Worm (Caenorhabditis elegans) whole organism, L4 larva: ENCODE measurements around the gene C45G7.4.
A peak's percentile ranks its signal among the peaks of the same experiment; 100 is the strongest.

ENCODE experiments used
- aha-1 ChIP-seq: fragments of 150-350 bp; peaks from one replicate; lab custom pipeline; 2014; ENCODE audit warnings: missing biosample characterization, missing genetic modification characterization
- aly-2 ChIP-seq: sonication (generic microtip); optimal IDR thresholded peaks from 2 replicates; lab custom pipeline; 2018; ENCODE audit warnings: missing biosample characterization, missing genetic modification characterization
- attf-4 ChIP-seq: sonication (generic microtip); optimal IDR thresholded peaks from 3 replicates; lab custom pipeline; 2017; ENCODE audit warnings: missing biosample characterization, missing genetic modification characterization
- ceh-62 ChIP-seq: sonication (generic microtip); optimal IDR thresholded peaks from 2 replicates; lab custom pipeline; 2017; ENCODE audit warnings: missing biosample characterization, missing genetic modification characterization
- ces-1 ChIP-seq: fragments of 150-350 bp; sonication (generic microtip); optimal IDR thresholded peaks from 4 replicates; lab custom pipeline; 2014; ENCODE audit warnings: missing biosample characterization, missing genetic modification reagents, missing genetic modification characterization
- daf-12 ChIP-seq: fragments of 150-350 bp; optimal IDR thresholded peaks from 2 replicates; lab custom pipeline; 2014; ENCODE audit warnings: missing biosample characterization, missing genetic modification reagents, missing genetic modification characterization
- daf-19 ChIP-seq: fragments of 200-800 bp; sonication (Bioruptor generic); conservative IDR thresholded peaks from 2 replicates; pipeline ENCODE4 v1.3.6; 2022; ENCODE audit warnings: missing genetic modification characterization, missing compliant biosample characterization
- dmd-9 ChIP-seq: fragments of 200-800 bp; sonication (Bioruptor generic); IDR thresholded peaks from 2 replicates; pipeline ENCODE4 v1.3.6; 2022; ENCODE audit warnings: missing genetic modification reagents, missing genetic modification characterization, missing compliant biosample characterization
- duxl-1 ChIP-seq: sonication (generic microtip); optimal IDR thresholded peaks from 2 replicates; lab custom pipeline; 2016; ENCODE audit warnings: mild to moderate bottlenecking, missing genetic modification characterization, moderate library complexity, missing compliant biosample characterization; ENCODE audit not compliant: poor library complexity
- egl-43 ChIP-seq: fragments of 200-800 bp; sonication (Bioruptor generic); IDR thresholded peaks from 2 replicates; pipeline ENCODE4 v1.3.6; 2022; ENCODE audit warnings: missing genetic modification reagents, missing genetic modification characterization, missing compliant biosample characterization
- fkh-10 ChIP-seq: fragments of 150-350 bp; optimal IDR thresholded peaks from 2 replicates; lab custom pipeline; 2014; ENCODE audit warnings: missing biosample characterization, missing genetic modification reagents, missing genetic modification characterization
- hlh-30 ChIP-seq: sonication (generic microtip); optimal IDR thresholded peaks from 2 replicates; lab custom pipeline; 2017; ENCODE audit warnings: antibody characterized with exemption, mild to moderate bottlenecking, missing genetic modification characterization, missing compliant biosample characterization; ENCODE audit not compliant: insufficient read depth
- hmg-1.1 ChIP-seq: fragments of 200-800 bp; sonication (Bioruptor generic); IDR thresholded peaks from 2 replicates; pipeline ENCODE4 v1.3.6; 2022; ENCODE audit warnings: missing genetic modification reagents, missing genetic modification characterization, missing compliant biosample characterization
- jun-1 ChIP-seq: fragments of 150-350 bp; optimal IDR thresholded peaks from 2 replicates; lab custom pipeline; 2014; ENCODE audit warnings: missing biosample characterization, missing genetic modification reagents, missing genetic modification characterization
- lim-7 ChIP-seq: fragments of 200-800 bp; sonication (Bioruptor generic); IDR thresholded peaks from 2 replicates; pipeline ENCODE4 v1.3.6; 2022; ENCODE audit warnings: missing genetic modification characterization, missing compliant biosample characterization
- lin-38 ChIP-seq: fragments of 200-800 bp; sonication (Bioruptor generic); IDR thresholded peaks from 2 replicates; pipeline ENCODE4 v1.3.6; 2022; ENCODE audit warnings: missing genetic modification reagents, missing genetic modification characterization, missing compliant biosample characterization
- lin-39 ChIP-seq: fragments of 150-350 bp; optimal IDR thresholded peaks from 2 replicates; lab custom pipeline; 2014; ENCODE audit warnings: missing biosample characterization, missing genetic modification reagents, missing genetic modification characterization
- madf-5 ChIP-seq, 2 experiments: fragments of 200-800 bp; sonication (Bioruptor generic); IDR thresholded peaks; 2 replicates each; pipeline ENCODE4 v1.3.6; 2022; ENCODE audit warnings: missing compliant biosample characterization in 2 of 2, missing genetic modification characterization in 2 of 2
- mxl-2 ChIP-seq: fragments of 200-800 bp; sonication (Bioruptor generic); conservative IDR thresholded peaks from 2 replicates; pipeline ENCODE4 v1.3.6; 2022; ENCODE audit warnings: missing genetic modification reagents, missing genetic modification characterization, missing compliant biosample characterization
- mxl-3 ChIP-seq: fragments of 200-800 bp; sonication (Bioruptor generic); optimal IDR thresholded peaks from 2 replicates; lab custom pipeline; 2018; ENCODE audit warnings: mild to moderate bottlenecking, missing genetic modification characterization, missing compliant biosample characterization
- nhr-111 ChIP-seq: fragments of 200-800 bp; sonication (Bioruptor generic); optimal IDR thresholded peaks from 2 replicates; lab custom pipeline; 2018; ENCODE audit warnings: mild to moderate bottlenecking, missing genetic modification characterization, missing compliant biosample characterization
- nhr-237 ChIP-seq: sonication (generic microtip); optimal IDR thresholded peaks from 2 replicates; lab custom pipeline; 2017; ENCODE audit warnings: missing biosample characterization, missing genetic modification characterization
- nhr-25 ChIP-seq: sonication (generic microtip); optimal IDR thresholded peaks from 2 replicates; lab custom pipeline; 2017; ENCODE audit warnings: missing genetic modification characterization, mild to moderate bottlenecking, missing compliant biosample characterization, antibody characterized with exemption, moderate library complexity, borderline replicate concordance; ENCODE audit not compliant: insufficient read depth
- nhr-41 ChIP-seq: fragments of 200-800 bp; sonication (Bioruptor generic); IDR thresholded peaks from 2 replicates; pipeline ENCODE4 v1.3.6; 2022; ENCODE audit warnings: missing genetic modification reagents, missing genetic modification characterization, missing compliant biosample characterization
- nhr-6 ChIP-seq: fragments of 150-350 bp; optimal IDR thresholded peaks from 2 replicates; lab custom pipeline; 2014; ENCODE audit warnings: missing biosample characterization, missing genetic modification characterization
- nhr-76 ChIP-seq: fragments of 150-350 bp; optimal IDR thresholded peaks from 2 replicates; lab custom pipeline; 2014; ENCODE audit warnings: missing biosample characterization, missing genetic modification characterization
- nhr-77 ChIP-seq: fragments of 150-350 bp; optimal IDR thresholded peaks from 2 replicates; lab custom pipeline; 2014; ENCODE audit warnings: missing biosample characterization, missing genetic modification characterization
- php-3 ChIP-seq: fragments of 200-800 bp; sonication (Bioruptor generic); IDR thresholded peaks from 2 replicates; pipeline ENCODE4 v1.3.6; 2022; ENCODE audit warnings: missing genetic modification reagents, missing genetic modification characterization, missing compliant biosample characterization
- pqm-1 ChIP-seq: sonication (generic microtip); optimal IDR thresholded peaks from 2 replicates; lab custom pipeline; 2017; ENCODE audit warnings: missing biosample characterization, missing genetic modification characterization
- sdz-12 ChIP-seq: fragments of 200-800 bp; sonication (Bioruptor generic); optimal IDR thresholded peaks from 2 replicates; lab custom pipeline; 2018; ENCODE audit warnings: mild to moderate bottlenecking, missing genetic modification characterization, missing compliant biosample characterization
- skn-1 ChIP-seq: fragments of 150-350 bp; optimal IDR thresholded peaks from 2 replicates; lab custom pipeline; 2014; ENCODE audit warnings: missing biosample characterization, missing genetic modification characterization
- snpc-4 ChIP-seq: fragments of 150-350 bp; optimal IDR thresholded peaks from 2 replicates; lab custom pipeline; 2014; ENCODE audit warnings: missing biosample characterization, missing genetic modification characterization
- spr-1 ChIP-seq: sonication (generic microtip); optimal IDR thresholded peaks from 2 replicates; lab custom pipeline; 2016; ENCODE audit warnings: mild to moderate bottlenecking, missing genetic modification characterization, missing compliant biosample characterization
- spr-3 ChIP-seq: fragments of 200-800 bp; sonication (Bioruptor generic); optimal IDR thresholded peaks from 2 replicates; lab custom pipeline; 2018; ENCODE audit warnings: mild to moderate bottlenecking, missing genetic modification characterization, missing compliant biosample characterization
- unc-130 ChIP-seq: sonication (generic microtip); optimal IDR thresholded peaks from 2 replicates; lab custom pipeline; 2016; ENCODE audit warnings: missing genetic modification reagents, missing genetic modification characterization, missing compliant biosample characterization
- unc-62 ChIP-seq, 3 experiments: fragments of 150-350 bp in 1 of 3; sonication (generic microtip); optimal IDR thresholded peaks in 2 of 3; peaks in 1 of 3; 1 replicate in 1 of 3; 2 replicates in 2 of 3; lab custom pipeline; 2014 to 2017; ENCODE audit warnings: missing biosample characterization in 3 of 3, missing genetic modification characterization in 3 of 3, missing genetic modification reagents in 3 of 3, missing genotype in 1 of 3
- zag-1 ChIP-seq: fragments of 150-350 bp; optimal IDR thresholded peaks from 2 replicates; lab custom pipeline; 2014; ENCODE audit warnings: missing biosample characterization, missing genetic modification characterization
- zfp-3 ChIP-seq: fragments of 200-800 bp; sonication (Bioruptor generic); conservative IDR thresholded peaks from 2 replicates; pipeline ENCODE4 v1.3.6; 2022; ENCODE audit warnings: missing genetic modification reagents, missing genetic modification characterization, missing compliant biosample characterization

The C45G7.4 gene

DNA sequence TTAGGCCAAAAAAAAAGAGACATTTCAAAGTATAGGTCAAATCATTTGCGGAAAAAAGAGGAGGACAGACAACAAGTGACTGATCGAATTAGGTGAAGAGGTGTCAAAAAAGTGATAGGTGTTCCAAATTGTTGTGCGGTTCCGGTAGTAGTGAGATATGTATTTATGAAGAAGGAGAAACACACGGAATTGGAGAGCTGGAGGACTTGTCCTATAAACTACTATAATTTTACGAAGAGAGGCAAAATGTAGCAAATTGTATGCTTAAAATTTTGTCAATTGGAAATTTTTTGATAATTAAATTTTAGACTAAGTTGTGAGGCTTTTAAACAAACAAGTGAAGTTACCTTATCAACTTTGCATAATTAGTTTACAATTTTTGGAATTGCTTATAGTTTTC, 18.9 kb downstream of the C45G7.4 start:
- TF ChIP-seq php-3 (GFP tag; lab: Robert Waterston, UW) (no peak), aha-1 (tag; lab: Kevin White, UChicago) (peak; percentile 91)
- TF ChIP-seq, all 104 proteins: peak for 1

DNA sequence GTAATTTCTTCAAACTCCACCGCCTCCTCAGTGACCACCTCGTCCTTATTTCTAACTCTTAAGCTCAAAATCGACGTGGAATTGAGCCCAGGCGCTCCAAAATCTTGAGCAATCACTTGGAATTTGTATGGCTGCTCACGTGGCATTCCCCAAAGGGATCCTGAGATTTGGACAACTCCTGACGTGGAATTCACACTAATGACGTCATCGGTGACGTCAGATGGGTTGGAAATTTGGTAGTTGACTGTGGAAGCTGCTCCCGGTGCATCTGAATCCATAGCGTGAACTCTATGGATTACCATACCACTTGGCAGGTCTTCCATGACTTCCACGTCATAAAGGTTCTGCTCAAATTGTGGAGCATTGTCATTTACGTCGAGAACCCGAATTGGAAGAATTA, 22.3 kb downstream of the C45G7.4 start:
- TF ChIP-seq spr-3 (GFP tag; lab: Kevin White, UChicago), result no peak
- TF ChIP-seq ces-1, result no peak
- TF ChIP-seq ceh-62 (tag; lab: Kevin White, UChicago), result no peak
- no peak for TF ChIP-seq lin-39 (tag; lab: Kevin White, UChicago)
- no peak for TF ChIP-seq nhr-6
- no peak for TF ChIP-seq pqm-1 (tag; lab: Kevin White, UChicago)
- TF ChIP-seq sdz-12 (GFP tag; lab: Kevin White, UChicago), result no peak
- TF ChIP-seq attf-4, result no peak
- TF ChIP-seq unc-62 (GFP tag; optimal IDR thresholded peaks at IDR 0.05 in 1 of 2; lab: Kevin White, UChicago), result no peak
- no peak for TF ChIP-seq unc-62 (tag; optimal IDR thresholded peaks at IDR 0.05; lab: Kevin White, UChicago)
- no peak for TF ChIP-seq jun-1 (tag; lab: Kevin White, UChicago)
- no peak for TF ChIP-seq daf-12 (tag; lab: Kevin White, UChicago)

DNA sequence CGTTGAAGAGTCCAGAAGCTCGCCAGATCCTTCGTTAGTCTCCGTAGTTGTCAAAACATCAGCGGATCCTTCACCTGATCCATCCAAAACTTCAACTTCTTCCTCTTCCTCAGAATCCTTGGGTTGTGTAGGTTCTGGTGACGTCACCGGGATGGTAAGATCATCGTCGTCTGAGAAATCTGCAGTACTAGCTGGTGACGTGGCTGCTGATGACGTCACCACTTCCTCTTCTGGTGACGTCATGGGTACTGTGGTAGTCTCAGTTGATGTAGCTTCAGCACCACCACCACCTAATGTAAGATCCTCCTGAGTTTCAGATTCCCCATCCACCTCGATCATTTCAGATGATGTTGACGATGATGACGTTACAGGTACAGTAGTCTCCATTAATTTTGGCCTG, 28.6 kb downstream of the C45G7.4 start:
- no peak for TF ChIP-seq mxl-2 (GFP tag; lab: Robert Waterston, UW)
- no peak for TF ChIP-seq daf-19 (GFP tag; lab: Robert Waterston, UW)
- no peak for TF ChIP-seq skn-1 (tag; lab: Kevin White, UChicago)
- no peak for TF ChIP-seq ceh-62 (tag; lab: Kevin White, UChicago)
- TF ChIP-seq fkh-10 (GFP tag; lab: Kevin White, UChicago), result no peak
- TF ChIP-seq nhr-25 (tag; lab: Kevin White, UChicago), result no peak
- TF ChIP-seq dmd-9 (GFP tag; lab: Robert Waterston, UW), result no peak
- TF ChIP-seq nhr-76, result no peak
- no peak for TF ChIP-seq snpc-4
- TF ChIP-seq unc-130 (GFP tag; lab: Kevin White, UChicago), result no peak
- TF ChIP-seq hlh-30 (tag; lab: Kevin White, UChicago), result no peak
- TF ChIP-seq zfp-3, result no peak

DNA sequence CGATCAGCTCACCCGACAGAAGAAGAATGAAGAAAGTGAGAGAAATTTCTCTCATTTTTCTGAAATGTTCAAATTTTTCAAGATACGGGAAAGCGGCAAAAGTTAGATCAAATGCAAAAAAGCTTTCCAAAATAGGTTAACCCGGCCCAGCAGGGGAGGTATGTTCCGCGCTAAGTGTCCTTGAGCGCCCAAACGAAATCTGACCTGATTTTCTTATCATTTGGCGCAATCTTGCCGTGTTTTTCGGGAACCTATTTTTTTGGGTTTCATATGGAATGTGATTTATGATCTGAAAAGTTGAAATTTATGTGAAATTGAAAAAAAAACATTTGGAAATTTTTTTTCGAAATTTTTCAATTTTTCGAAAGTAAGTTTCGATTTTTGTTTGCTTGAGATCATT, 30.5 kb downstream of the C45G7.4 start, which contains the start of gene cdh-10:
cdh-10 (minus strand) TSS at position 59 of the 400 bp plus-strand sequence.
- no peak for TF ChIP-seq nhr-41 (GFP tag; lab: Robert Waterston, UW)
- no peak for TF ChIP-seq duxl-1
- no peak for TF ChIP-seq mxl-3
- TF ChIP-seq egl-43 (GFP tag; lab: Robert Waterston, UW), result no peak
- no peak for TF ChIP-seq spr-1 (tag; lab: Kevin White, UChicago)
- TF ChIP-seq attf-4, result no peak
- no peak for TF ChIP-seq zag-1 (tag; lab: Kevin White, UChicago)
- no peak for TF ChIP-seq madf-5 (GFP tag; IDR thresholded peaks at IDR 0.05; lab: Robert Waterston, UW)
- no peak for TF ChIP-seq unc-130 (GFP tag; lab: Kevin White, UChicago)
- no peak for TF ChIP-seq hmg-1.1 (GFP tag; lab: Robert Waterston, UW)
- no peak for TF ChIP-seq lim-7 (GFP tag; lab: Robert Waterston, UW)
- no peak for TF ChIP-seq aly-2
- TF ChIP-seq nhr-111, result no peak
- TF ChIP-seq nhr-237 (tag; lab: Kevin White, UChicago), result no peak
- no peak for TF ChIP-seq lin-38
- TF ChIP-seq nhr-77 (tag; lab: Kevin White, UChicago), result no peak
